Worm (Caenorhabditis elegans): Measurements from ENCODE around the gene sri-65.

- TF ChIP-seq eor-1 (tag; optimal IDR thresholded peaks at IDR 0.05), result no peak
- TF ChIP-seq aly-2 (tag; optimal IDR thresholded peaks at IDR 0.05), result no peak
- no peak for TF ChIP-seq nhr-76 (tag; optimal IDR thresholded peaks at IDR 0.05)
- no peak for TF ChIP-seq unc-62 (GFP tag; optimal IDR thresholded peaks at IDR 0.05)
- TF ChIP-seq pqm-1 (tag; optimal IDR thresholded peaks at IDR 0.05), result no peak
- no peak for TF ChIP-seq ama-1 (optimal IDR thresholded peaks at IDR 0.05)
Observed at ce11 chrV:16351757-16352156, 36.4 kb downstream of the sri-65 start.

Data from whole organism, L3 larva.